Worm (Caenorhabditis elegans): Measurements from ENCODE around the gene B0250.5.

ce11 chrV:20476981-20477380, 16.7 kb upstream of the B0250.5 start:
- TF ChIP-seq sox-4 (tag; optimal IDR thresholded peaks at IDR 0.05) (no peak), pha-4 (tag; optimal IDR thresholded peaks at IDR 0.05) (no peak), hlh-8 (tag; optimal IDR thresholded peaks at IDR 0.05) (no peak), ceh-45 (GFP tag; IDR thresholded peaks at IDR 0.05) (no peak), nhr-11 (tag; optimal IDR thresholded peaks at IDR 0.05) (no peak), tbx-2 (tag; optimal IDR thresholded peaks at IDR 0.05) (no peak), ceh-14 (tag; optimal IDR thresholded peaks at IDR 0.05) (no peak), ref-2 (tag; optimal IDR thresholded peaks at IDR 0.05) (no peak)

Measured in whole organism, late embryonic.